Worm (Caenorhabditis elegans): Measurements from ENCODE around the gene F42A6.6.

DNA sequence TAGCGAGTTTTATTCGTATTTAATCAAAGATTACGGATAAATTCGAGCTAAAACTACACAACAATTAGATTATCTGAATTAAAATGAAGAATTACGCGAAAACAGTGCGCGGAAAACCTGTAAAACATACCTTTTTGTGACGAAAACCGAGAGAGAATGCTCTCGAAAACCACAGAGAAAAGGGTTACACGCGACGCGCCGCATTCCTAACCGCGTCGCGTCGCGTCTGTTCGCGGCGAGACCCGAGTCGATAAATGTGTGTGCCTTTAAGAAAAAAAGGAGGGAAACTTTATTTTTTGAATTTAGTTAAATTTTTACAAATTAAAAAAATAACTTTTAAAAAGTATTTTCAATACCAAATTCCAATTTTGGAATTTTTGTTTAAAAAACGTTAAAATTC lies 2.0 kb upstream of the F42A6.6 start, which contains the start of gene hrpa-1:
- TF ChIP-seq lir-3 (tag; optimal IDR thresholded peaks at IDR 0.05; ENCODE audit: poor library complexity) (no peak), zip-4 (GFP tag; optimal IDR thresholded peaks at IDR 0.05) (peak; percentile 12), unc-130 (tag; optimal IDR thresholded peaks at IDR 0.05) (peak; percentile 29), skn-1 (tag; optimal IDR thresholded peaks at IDR 0.05) (peak; percentile 94)

Measured in whole organism, L1 larva.